1 fruit fly cellular context compared by ENCODE assay signal in the genomic region with DNA sequence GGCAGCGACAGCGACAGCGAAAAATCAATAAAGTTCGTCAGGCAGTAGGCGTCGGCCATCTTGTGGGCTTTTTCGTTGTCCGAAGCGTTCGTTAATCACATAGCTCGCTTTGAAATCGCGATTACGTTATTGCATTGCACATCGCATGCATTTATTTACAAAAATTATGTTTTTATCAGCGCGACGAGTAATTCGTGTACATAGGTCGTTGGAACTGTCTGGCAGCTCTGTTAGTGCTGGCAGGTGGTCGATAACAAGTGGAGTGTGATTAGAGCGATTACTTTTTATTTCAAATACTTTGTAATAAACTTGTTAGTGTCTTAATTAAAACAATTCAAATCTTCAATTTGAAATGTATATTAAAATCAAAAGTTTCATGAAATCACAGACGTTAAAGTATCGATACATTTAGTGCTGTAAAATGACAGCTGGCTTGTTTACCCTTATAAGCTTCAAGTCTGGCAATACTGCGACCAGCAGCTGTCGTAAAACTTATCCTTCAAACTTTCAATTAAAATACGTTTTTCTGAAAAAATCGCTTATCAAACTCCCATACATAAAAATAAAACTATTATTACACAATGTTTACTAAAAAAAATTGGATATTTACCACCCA.
TF ChIP-seq lines count a peak whose summit lies in the region.

A gene (plus strand): TSS at position 448 of the 616 bp plus-strand sequence.

TF ChIP-seq in whole organism, embryonic, 481 proteins besides CTCF, POLR2A, EP300 and RAD21 (continued from another document):
- TF ChIP-seq CG8290 (GFP tag; optimal IDR thresholded peaks at IDR 0.05; lab: Kevin White, UChicago) (peak; percentile 80), CG8290 (tag; optimal IDR thresholded peaks at IDR 0.05; lab: Kevin White, UChicago) (peak; percentile 53 to 84), CG13424 (tag; optimal IDR thresholded peaks at IDR 0.05; lab: Kevin White, UChicago) (peak; percentile 62), trh (GFP tag; optimal IDR thresholded peaks at IDR 0.05; lab: Kevin White, UChicago) (no peak), pb (GFP tag; optimal IDR thresholded peaks at IDR 0.05; lab: Kevin White, UChicago) (no peak), CG13296 (GFP tag; optimal IDR thresholded peaks at IDR 0.05; lab: Kevin White, UChicago) (peak; percentile 16), pzg (GFP tag; optimal IDR thresholded peaks at IDR 0.05; lab: Kevin White, UChicago) (peak; percentile 75), CG17359 (tag; optimal IDR thresholded peaks at IDR 0.05; lab: Kevin White, UChicago) (peak; percentile 36), CoRest (tag; optimal IDR thresholded peaks at IDR 0.05; lab: Kevin White, UChicago) (peak; percentile 54), H15 (GFP tag; IDR thresholded peaks at IDR 0.05; lab: Robert Waterston, UW) (peak; percentile 22; the same call in 1 of the 3 replicates), Drgx (GFP tag; IDR thresholded peaks at IDR 0.05; lab: Robert Waterston, UW) (no peak), pum (GFP tag; optimal IDR thresholded peaks at IDR 0.05; lab: Kevin White, UChicago) (peak; percentile 69), CG12071 (GFP tag; optimal IDR thresholded peaks at IDR 0.05; lab: Kevin White, UChicago) (no peak), CG15479 (GFP tag; optimal IDR thresholded peaks at IDR 0.05; lab: Kevin White, UChicago) (no peak), scrt (GFP tag; optimal IDR thresholded peaks at IDR 0.05; lab: Kevin White, UChicago) (no peak), CG2120 (GFP tag; optimal IDR thresholded peaks at IDR 0.05; lab: Kevin White, UChicago) (peak; percentile 65), Ptx1 (GFP tag; IDR thresholded peaks at IDR 0.05; lab: Robert Waterston, UW) (peak; percentile 44), CG1832 (GFP tag; optimal IDR thresholded peaks at IDR 0.05; lab: Kevin White, UChicago) (no peak), sd (tag; optimal IDR thresholded peaks at IDR 0.05; lab: Kevin White, UChicago) (no peak), CG2678 (tag; optimal IDR thresholded peaks at IDR 0.05; lab: Kevin White, UChicago) (peak; percentile 43), gem (tag; optimal IDR thresholded peaks at IDR 0.05; lab: Kevin White, UChicago) (peak; percentile 51), CG14860 (GFP tag; IDR thresholded peaks at IDR 0.05; lab: Robert Waterston, UW; ENCODE audit: partially characterized antibody) (peak; percentile 51; the same call in 1 of the 3 replicates), CG13775 (GFP tag; optimal IDR thresholded peaks at IDR 0.05; lab: Kevin White, UChicago) (peak; percentile 61), vnd (GFP tag; IDR thresholded peaks at IDR 0.05; lab: Robert Waterston, UW; ENCODE audit: partially characterized antibody) (peak; percentile 41; the same call in 1 of the 3 replicates), kah (GFP tag; optimal IDR thresholded peaks at IDR 0.05; lab: Kevin White, UChicago) (peak; percentile 44), CG2129 (GFP tag; IDR thresholded peaks at IDR 0.05; lab: Robert Waterston, UW; ENCODE audit: partially characterized antibody) (peak; percentile 34; the same call in 1 of the 2 replicates), Antp (GFP tag; optimal IDR thresholded peaks at IDR 0.05; lab: Kevin White, UChicago) (peak; percentile 59), her (GFP tag; optimal IDR thresholded peaks at IDR 0.05; lab: Kevin White, UChicago) (peak; percentile 27), Eip74EF (GFP tag; optimal IDR thresholded peaks at IDR 0.05; lab: Kevin White, UChicago) (no peak), CG9817 (tag; optimal IDR thresholded peaks at IDR 0.05; lab: Kevin White, UChicago) (peak; percentile 31), D (optimal IDR thresholded peaks at IDR 0.05; lab: Kevin White, UChicago) (no peak), D (GFP tag; optimal IDR thresholded peaks at IDR 0.05; lab: Kevin White, UChicago) (no peak), CG11504 (tag; optimal IDR thresholded peaks at IDR 0.05; lab: Kevin White, UChicago) (peak; percentile 41)
